Worm (Caenorhabditis elegans) whole organism, early embryonic: ENCODE data around the gene ZK353.10.
A peak's percentile ranks its signal among the peaks of the same experiment; 100 is the strongest.
"Not testable (repeated sequence)": the region's sequence is repeated elsewhere in the genome, so short reads cannot be mapped to it uniquely, and the experiment has no call there.

Experiments used
- B0310.2 ChIP-seq: sonication (generic microtip); optimal IDR thresholded peaks from 2 replicates; lab custom pipeline; 2016; ENCODE audit warnings: mild to moderate bottlenecking, missing genetic modification characterization, missing compliant biosample characterization
- F13C5.2 ChIP-seq: sonication (generic microtip); optimal IDR thresholded peaks from 2 replicates; lab custom pipeline; 2017; ENCODE audit warnings: mild to moderate bottlenecking, missing genetic modification characterization, inconsistent platforms, missing compliant biosample characterization
- aly-1 ChIP-seq: sonication (generic microtip); optimal IDR thresholded peaks from 2 replicates; lab custom pipeline; 2016; ENCODE audit warnings: missing genetic modification characterization, missing compliant biosample characterization
- ama-1 ChIP-seq: fragments of 150-350 bp; optimal IDR thresholded peaks from 2 replicates; lab custom pipeline; 2014
- ceh-13 ChIP-seq: fragments of 200-800 bp; sonication (Bioruptor generic); optimal IDR thresholded peaks from 2 replicates; lab custom pipeline; 2018; ENCODE audit warnings: mild to moderate bottlenecking, missing genetic modification characterization, missing compliant biosample characterization
- ets-7 ChIP-seq: sonication (generic microtip); optimal IDR thresholded peaks from 2 replicates; lab custom pipeline; 2016; ENCODE audit warnings: missing genotype, missing genetic modification characterization, missing compliant biosample characterization
- flt-1 ChIP-seq: fragments of 200-800 bp; sonication (Bioruptor generic); IDR thresholded peaks from 2 replicates; pipeline ENCODE4 v1.3.6; 2022; ENCODE audit warnings: missing genetic modification characterization, missing compliant biosample characterization
- hmbx-1 ChIP-seq: sonication (generic microtip); optimal IDR thresholded peaks from 2 replicates; lab custom pipeline; 2016; ENCODE audit warnings: mild to moderate bottlenecking, missing genetic modification characterization, missing compliant biosample characterization
- hmg-4 ChIP-seq: fragments of 200-800 bp; sonication (Bioruptor generic); optimal IDR thresholded peaks from 2 replicates; lab custom pipeline; 2018; ENCODE audit warnings: mild to moderate bottlenecking, missing genetic modification characterization, missing compliant biosample characterization
- hnd-1 ChIP-seq: sonication (generic microtip); optimal IDR thresholded peaks from 2 replicates; lab custom pipeline; 2016; ENCODE audit warnings: missing genetic modification characterization, missing compliant biosample characterization
- scrt-1 ChIP-seq: fragments of 200-800 bp; sonication (Bioruptor generic); IDR thresholded peaks from 2 replicates; pipeline ENCODE4 v1.3.6; 2022; ENCODE audit warnings: missing genetic modification characterization, missing compliant biosample characterization
- sea-1 ChIP-seq: fragments of 200-800 bp; sonication (Bioruptor generic); conservative IDR thresholded peaks from 2 replicates; pipeline ENCODE4 v1.3.6; 2022; ENCODE audit warnings: missing genetic modification characterization, missing compliant biosample characterization
- tbx-11 ChIP-seq: fragments of 200-800 bp; sonication (Bioruptor generic); IDR thresholded peaks from 2 replicates; pipeline ENCODE4 v1.3.6; 2022; ENCODE audit warnings: missing genetic modification characterization, missing compliant biosample characterization

The ZK353.10 gene

DNA sequence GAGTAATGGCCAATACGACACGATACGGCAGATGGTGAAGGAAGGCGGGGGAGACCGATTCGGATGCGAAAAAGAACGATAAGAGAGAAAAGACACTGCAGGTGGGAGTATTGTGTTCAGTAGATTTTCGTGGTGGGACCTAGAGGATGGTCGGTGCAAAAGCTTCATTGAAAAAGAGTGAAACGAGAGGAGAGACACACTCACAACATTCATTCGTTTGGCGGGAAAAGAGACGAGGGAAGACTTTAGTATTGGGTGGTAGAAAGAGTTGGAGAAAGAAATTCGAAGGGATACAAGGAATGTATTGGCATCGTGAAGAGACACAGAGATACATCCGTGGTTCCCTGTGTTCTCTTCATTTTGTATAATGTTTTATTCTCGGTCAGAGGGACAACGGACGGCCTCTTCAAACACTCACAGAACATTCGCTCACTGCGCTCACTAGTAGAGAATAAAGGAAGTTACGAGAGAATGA is 37.8 kb downstream of the ZK353.10 start:
- peak; percentile 78 for TF ChIP-seq hmg-4 (GFP tag; lab: Kevin White, UChicago)
- peak; percentile 72 for TF ChIP-seq aly-1 (tag; lab: Kevin White, UChicago)
- TF ChIP-seq hnd-1 (tag; lab: Kevin White, UChicago): no peak
- peak; percentile 49 for TF ChIP-seq F13C5.2 (tag; lab: Kevin White, UChicago)
- no peak for TF ChIP-seq ceh-13 (GFP tag; lab: Kevin White, UChicago)

ce11 chrIII:8355462-8355815 is 38.8 kb downstream of the ZK353.10 start:
- TF ChIP-seq aly-1 (tag; lab: Kevin White, UChicago): no peak
- TF ChIP-seq sea-1 (GFP tag; lab: Robert Waterston, UW): no peak
- no peak for TF ChIP-seq hmbx-1
- no peak for TF ChIP-seq B0310.2 (tag; lab: Kevin White, UChicago)
- no peak for TF ChIP-seq ceh-13 (GFP tag; lab: Kevin White, UChicago)
- TF ChIP-seq hmg-4 (GFP tag; lab: Kevin White, UChicago): no peak
- no peak for TF ChIP-seq ets-7
- TF ChIP-seq ama-1: no peak
- TF ChIP-seq F13C5.2 (tag; lab: Kevin White, UChicago): no peak

DNA sequence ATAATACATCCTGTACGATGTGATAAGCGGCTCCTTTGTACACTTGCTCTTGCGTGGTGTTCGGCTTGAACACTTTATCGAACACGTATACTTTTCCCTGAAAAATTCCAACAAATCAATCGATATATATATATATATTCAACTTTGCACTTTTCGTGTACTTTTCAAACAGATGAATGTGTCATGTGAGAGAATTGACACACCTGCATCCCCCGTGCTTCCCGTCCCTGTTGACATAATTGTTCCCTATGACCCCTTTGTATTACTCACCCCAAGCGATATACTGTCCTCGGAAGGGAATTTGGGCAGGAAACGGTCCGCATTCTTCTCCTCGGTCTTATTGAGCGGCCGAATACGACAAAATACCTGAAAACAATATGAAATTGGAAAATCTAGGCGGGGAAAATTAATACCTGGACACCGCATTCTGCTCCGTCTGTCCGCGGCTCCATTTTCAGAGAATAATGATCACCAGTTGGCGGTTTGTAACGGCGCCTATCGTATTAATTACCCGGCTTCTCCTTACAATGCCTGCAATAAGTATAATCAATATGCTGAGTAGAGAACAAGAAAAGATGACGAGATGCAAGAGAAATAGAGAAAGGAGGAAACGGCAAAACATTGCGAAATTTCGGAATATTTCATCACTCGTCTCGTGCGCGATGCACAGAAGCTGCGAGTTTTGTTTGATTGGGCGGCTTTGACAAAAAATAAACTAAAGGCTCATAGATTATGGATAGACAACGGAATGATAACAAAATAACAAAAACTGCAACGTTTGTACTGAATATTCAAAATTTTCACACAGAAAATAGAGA is 39.4 kb downstream of the ZK353.10 start, which contains the start of gene unc-116:
Gene unc-116 (minus strand): TSS at position 531 of the 818 bp plus-strand sequence.
- no peak for TF ChIP-seq scrt-1 (GFP tag; lab: Robert Waterston, UW)
- TF ChIP-seq hmg-4 (GFP tag; lab: Kevin White, UChicago): peak; percentile 63

DNA sequence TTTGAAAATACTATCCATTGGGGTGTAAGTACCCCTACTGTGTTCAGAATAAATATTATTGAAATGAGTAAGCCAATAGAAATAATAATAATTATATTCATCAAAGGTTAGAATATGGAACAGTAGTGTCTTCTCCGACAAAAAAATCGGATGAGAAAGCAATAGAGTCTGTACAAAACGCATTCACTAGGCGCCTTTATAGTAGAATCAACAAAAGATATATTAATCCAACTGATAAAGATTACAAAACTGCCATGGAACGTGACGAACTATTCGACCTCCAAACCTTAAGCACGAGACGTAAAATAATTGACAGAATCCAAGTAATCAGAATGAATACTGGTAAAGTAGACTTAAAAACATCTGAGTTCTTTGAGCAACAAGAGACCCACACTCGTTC is 46.4 kb downstream of the ZK353.10 start, which contains the start of gene clc-29:
Gene clc-29 (minus strand): TSS at position 101 of the 400 bp plus-strand sequence.
- TF ChIP-seq scrt-1 (GFP tag; lab: Robert Waterston, UW); hmbx-1; flt-1 (GFP tag; lab: Robert Waterston, UW): not testable (repeated sequence)

- TF ChIP-seq hmg-4 (GFP tag; lab: Kevin White, UChicago); tbx-11 (GFP tag; lab: Robert Waterston, UW); F13C5.2 (tag; lab: Kevin White, UChicago): not testable (repeated sequence)
Measured at ce11 chrIII:8344283-8344682, 49.9 kb downstream of the ZK353.10 start, which contains the start of gene ZC262.7. Gene ZC262.7, minus strand, starts transcription at chrIII:8344336.
